Worm (Caenorhabditis elegans) whole organism, midembryonic: Measurements from ENCODE around the gene pafo-1.
A peak's percentile ranks its signal among the peaks of the same experiment; 100 is the strongest.

Source experiments
- T22C8.4 ChIP-seq: fragments of 200-800 bp; sonication (Bioruptor generic); IDR thresholded peaks from 2 replicates; pipeline ENCODE4 v1.3.6; 2022; ENCODE audit warnings: missing genetic modification characterization, missing compliant biosample characterization
- cog-1 ChIP-seq: sonication (generic microtip); optimal IDR thresholded peaks from 2 replicates; lab custom pipeline; 2016; ENCODE audit warnings: missing genetic modification characterization, missing compliant biosample characterization
- flt-1 ChIP-seq: fragments of 200-800 bp; sonication (Bioruptor generic); IDR thresholded peaks from 2 replicates; pipeline ENCODE4 v1.3.6; 2022; ENCODE audit warnings: missing genetic modification characterization, missing compliant biosample characterization
- klf-2 ChIP-seq: fragments of 200-800 bp; sonication (Bioruptor generic); conservative IDR thresholded peaks from 2 replicates; pipeline ENCODE4 v1.3.6; 2022; ENCODE audit warnings: missing genetic modification reagents, missing genetic modification characterization, missing compliant biosample characterization
- med-1 ChIP-seq: sonication (generic microtip); optimal IDR thresholded peaks from 2 replicates; lab custom pipeline; 2017; ENCODE audit warnings: missing genetic modification characterization, mild to moderate bottlenecking, missing compliant biosample characterization, antibody characterized with exemption, missing genetic modification reagents; ENCODE audit not compliant: insufficient read depth
- ref-1 ChIP-seq: fragments of 200-800 bp; sonication (Bioruptor generic); conservative IDR thresholded peaks from 2 replicates; pipeline ENCODE4 v1.3.6; 2022; ENCODE audit warnings: missing genetic modification reagents, missing genetic modification characterization, missing compliant biosample characterization
- tab-1 ChIP-seq: fragments of 200-800 bp; sonication (Bioruptor generic); IDR thresholded peaks from 2 replicates; pipeline ENCODE4 v1.3.6; 2022; ENCODE audit warnings: missing genetic modification characterization, missing compliant biosample characterization
- ztf-23 ChIP-seq: fragments of 200-800 bp; sonication (Bioruptor generic); IDR thresholded peaks from 2 replicates; pipeline ENCODE4 v1.3.6; 2022; ENCODE audit warnings: missing genetic modification reagents, missing genetic modification characterization, missing compliant biosample characterization
- ztf-29 ChIP-seq: fragments of 200-800 bp; sonication (Bioruptor generic); IDR thresholded peaks from 2 replicates; pipeline ENCODE4 v1.3.6; 2022; ENCODE audit warnings: missing genetic modification reagents, missing genetic modification characterization, missing compliant biosample characterization

Gene pafo-1

DNA sequence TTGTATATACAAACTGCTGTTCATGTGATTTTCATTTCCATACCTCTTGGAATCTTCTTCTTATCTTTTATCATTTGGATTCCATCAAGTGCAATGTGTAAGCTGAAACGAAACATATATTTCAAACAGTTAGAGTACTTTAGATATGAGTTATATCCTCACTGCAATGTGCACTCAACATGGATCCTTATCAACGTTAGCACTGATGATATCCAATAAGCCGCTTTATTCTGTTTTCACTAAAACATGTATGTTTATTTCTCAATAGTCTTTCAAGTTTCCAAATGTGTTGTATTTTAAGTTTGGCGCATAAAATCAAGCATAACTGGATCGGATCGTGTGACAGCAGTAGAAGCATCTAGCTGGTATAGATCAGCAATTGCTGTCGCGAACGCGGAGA, 34.8 kb upstream of the pafo-1 start, which contains the start of gene T11F9.10:
T11F9.10 (plus strand) TSS at position 301 of the 400 bp plus-strand sequence.
- no peak for TF ChIP-seq flt-1 (GFP tag; lab: Robert Waterston, UW)
- no peak for TF ChIP-seq med-1 (GFP tag; lab: Kevin White, UChicago)
- no peak for TF ChIP-seq tab-1 (GFP tag; lab: Robert Waterston, UW)
- no peak for TF ChIP-seq ztf-29 (GFP tag; lab: Robert Waterston, UW)
- TF ChIP-seq T22C8.4 (GFP tag; lab: Robert Waterston, UW), result no peak
- no peak for TF ChIP-seq klf-2
- no peak for TF ChIP-seq ref-1 (GFP tag; lab: Robert Waterston, UW)
- no peak for TF ChIP-seq ztf-23 (GFP tag; lab: Robert Waterston, UW)
- no peak for TF ChIP-seq cog-1 (tag; lab: Kevin White, UChicago)

- TF ChIP-seq flt-1 (GFP tag; lab: Robert Waterston, UW) (no peak), T22C8.4 (GFP tag; lab: Robert Waterston, UW) (no peak), tab-1 (GFP tag; lab: Robert Waterston, UW) (no peak), ztf-29 (GFP tag; lab: Robert Waterston, UW) (no peak), ref-1 (GFP tag; lab: Robert Waterston, UW) (no peak), ztf-23 (GFP tag; lab: Robert Waterston, UW) (no peak)
Observed at ce11 chrV:11488288-11488687, 33.2 kb upstream of the pafo-1 start.

DNA sequence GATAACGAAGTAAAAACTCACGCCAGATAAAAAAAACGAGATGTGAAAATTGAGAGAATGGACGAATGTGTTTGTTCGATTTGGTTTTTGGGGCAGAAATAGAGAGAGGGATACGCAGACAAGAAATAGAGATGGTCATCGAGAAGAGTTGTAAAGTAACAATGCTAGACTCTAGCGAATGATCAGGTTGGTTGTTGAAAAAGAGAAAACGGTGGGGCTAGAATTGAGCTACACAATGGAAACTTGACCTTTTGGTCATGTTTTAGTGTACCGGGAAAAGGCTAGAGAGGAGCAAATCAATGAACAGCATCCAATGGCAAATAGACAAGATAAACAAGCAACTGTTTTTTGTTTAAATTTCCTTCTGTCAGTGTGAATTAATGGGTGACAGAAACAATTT, 31.1 kb upstream of the pafo-1 start, which contains the start of gene dhs-19:
dhs-19 (minus strand) TSS at position 101 of the 400 bp plus-strand sequence.
- no peak for TF ChIP-seq ztf-29 (GFP tag; lab: Robert Waterston, UW)
- TF ChIP-seq med-1 (GFP tag; lab: Kevin White, UChicago), result no peak
- no peak for TF ChIP-seq ref-1 (GFP tag; lab: Robert Waterston, UW)

DNA sequence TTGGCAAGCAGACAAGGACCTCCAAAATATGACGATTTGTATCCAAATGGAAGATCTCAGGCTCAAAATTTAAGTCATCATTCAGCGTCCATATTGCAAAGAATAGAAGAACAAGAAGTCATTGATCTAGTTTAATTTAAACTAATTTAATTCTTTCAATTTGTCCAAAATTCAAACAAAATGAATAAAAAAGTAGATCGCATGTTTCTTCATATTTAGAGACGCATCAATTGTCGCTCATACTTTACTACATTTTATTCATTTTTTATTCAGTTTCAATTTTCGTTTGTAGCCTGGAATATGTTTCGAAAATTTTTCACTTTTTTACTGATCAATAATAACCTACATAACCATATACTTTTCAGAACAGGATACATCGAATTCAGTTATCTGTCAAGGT, 29.0 kb upstream of the pafo-1 start, which contains the start of gene T11F9.21:
T11F9.21 (plus strand) TSS at position 301 of the 400 bp plus-strand sequence.
- TF ChIP-seq tab-1 (GFP tag; lab: Robert Waterston, UW) (no peak), med-1 (GFP tag; lab: Kevin White, UChicago) (no peak), T22C8.4 (GFP tag; lab: Robert Waterston, UW) (no peak), ztf-23 (GFP tag; lab: Robert Waterston, UW) (no peak), ref-1 (GFP tag; lab: Robert Waterston, UW) (no peak), cog-1 (tag; lab: Kevin White, UChicago) (no peak), flt-1 (GFP tag; lab: Robert Waterston, UW) (no peak), ztf-29 (GFP tag; lab: Robert Waterston, UW) (no peak), klf-2 (no peak)

- TF ChIP-seq T22C8.4 (GFP tag; lab: Robert Waterston, UW), result no peak
- no peak for TF ChIP-seq ztf-23 (GFP tag; lab: Robert Waterston, UW)
- TF ChIP-seq flt-1 (GFP tag; lab: Robert Waterston, UW), result no peak
- TF ChIP-seq cog-1 (tag; lab: Kevin White, UChicago), result no peak
Observed at ce11 chrV:11496283-11496682, 25.2 kb upstream of the pafo-1 start, which contains the start of gene htrl-1. Gene htrl-1, minus strand, starts transcription at chrV:11496383.

ce11 chrV:11497475-11497874, 24.0 kb upstream of the pafo-1 start:
- no peak for TF ChIP-seq T22C8.4 (GFP tag; lab: Robert Waterston, UW)
- TF ChIP-seq ztf-29 (GFP tag; lab: Robert Waterston, UW), result no peak

DNA sequence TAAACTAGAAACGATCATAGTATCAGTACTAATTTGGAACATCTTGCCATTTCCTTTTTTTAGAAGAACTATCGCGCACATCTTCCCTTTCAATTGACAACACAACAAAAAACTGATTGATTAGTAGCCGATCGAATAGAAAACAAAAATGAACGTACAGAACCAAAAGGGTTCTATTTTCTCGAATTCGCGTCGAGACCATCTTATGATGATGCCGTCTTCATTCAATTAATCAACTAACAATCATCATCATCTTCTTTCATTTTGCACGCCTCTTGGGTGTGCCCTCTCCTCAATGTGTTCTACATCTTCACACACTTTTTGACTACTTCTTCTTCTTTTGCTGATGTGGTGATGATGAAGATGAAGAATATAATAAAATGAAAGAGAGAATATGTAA, 21.7 kb upstream of the pafo-1 start:
- TF ChIP-seq flt-1 (GFP tag; lab: Robert Waterston, UW), result no peak
- TF ChIP-seq ztf-23 (GFP tag; lab: Robert Waterston, UW), result no peak
- no peak for TF ChIP-seq T22C8.4 (GFP tag; lab: Robert Waterston, UW)
- no peak for TF ChIP-seq tab-1 (GFP tag; lab: Robert Waterston, UW)
- TF ChIP-seq cog-1 (tag; lab: Kevin White, UChicago), result no peak
- no peak for TF ChIP-seq med-1 (GFP tag; lab: Kevin White, UChicago)
- TF ChIP-seq klf-2, result no peak
- TF ChIP-seq ztf-29 (GFP tag; lab: Robert Waterston, UW), result no peak
- TF ChIP-seq ref-1 (GFP tag; lab: Robert Waterston, UW), result no peak

ce11 chrV:11500980-11501379, 20.5 kb upstream of the pafo-1 start:
- no peak for TF ChIP-seq T22C8.4 (GFP tag; lab: Robert Waterston, UW)
- TF ChIP-seq flt-1 (GFP tag; lab: Robert Waterston, UW), result no peak
- no peak for TF ChIP-seq ztf-23 (GFP tag; lab: Robert Waterston, UW)
- no peak for TF ChIP-seq klf-2
- no peak for TF ChIP-seq ztf-29 (GFP tag; lab: Robert Waterston, UW)
- no peak for TF ChIP-seq cog-1 (tag; lab: Kevin White, UChicago)
- TF ChIP-seq med-1 (GFP tag; lab: Kevin White, UChicago), result no peak
- TF ChIP-seq ref-1 (GFP tag; lab: Robert Waterston, UW), result no peak
- no peak for TF ChIP-seq tab-1 (GFP tag; lab: Robert Waterston, UW)

DNA sequence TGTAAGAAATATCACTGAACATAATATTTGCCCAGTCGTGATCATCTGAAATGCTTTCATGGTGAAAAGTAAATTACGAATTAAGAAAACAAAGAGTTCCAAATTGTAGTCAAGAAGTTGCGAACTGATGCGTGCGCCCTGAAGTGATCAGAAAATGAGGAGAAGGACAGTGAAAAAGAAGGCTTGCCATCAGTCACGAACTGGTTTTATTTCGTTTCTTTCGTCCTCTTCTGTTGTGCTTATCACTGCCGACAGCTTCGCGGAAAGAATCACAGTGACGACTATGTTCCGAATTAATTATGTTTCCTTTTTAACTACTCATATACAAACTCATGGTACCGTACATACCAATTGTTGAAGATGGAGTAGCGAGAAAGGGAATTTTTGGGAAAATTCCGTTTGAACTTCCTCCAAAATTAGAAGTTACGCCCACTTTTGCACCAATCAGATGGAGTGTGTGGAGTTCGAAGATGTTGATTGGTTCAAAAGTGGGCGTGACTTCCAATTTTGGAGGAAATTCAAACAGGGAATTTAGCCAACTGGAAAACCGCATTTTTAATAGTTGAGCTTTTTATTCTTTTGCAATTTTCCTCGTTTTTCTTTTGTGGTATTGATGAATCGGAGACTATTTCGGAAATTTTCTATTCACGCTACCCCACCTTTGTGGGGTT, 18.3 kb upstream of the pafo-1 start, which contains the start of gene C55A6.12:
C55A6.12 (minus strand) TSS at position 51 of the 671 bp plus-strand sequence.
- TF ChIP-seq ztf-23 (GFP tag; lab: Robert Waterston, UW), result 0 out of 2 replicates have a peak, but pooled peaks have one; percentile 32
- no peak for TF ChIP-seq cog-1 (tag; lab: Kevin White, UChicago)
- TF ChIP-seq flt-1 (GFP tag; lab: Robert Waterston, UW), result no peak
